Worm (Caenorhabditis elegans) whole organism, L1 larva: ENCODE results near the gene aly-1.

Source experiments
- C04F5.9 ChIP-seq: sonication (generic microtip); optimal IDR thresholded peaks from 2 replicates; lab custom pipeline; 2016; ENCODE audit warnings: missing genetic modification characterization, missing compliant biosample characterization
- C16A3.4 ChIP-seq: fragments of 150-350 bp; optimal IDR thresholded peaks from 2 replicates; lab custom pipeline; 2014; ENCODE audit warnings: missing biosample characterization, missing genetic modification characterization
- F16B12.6 ChIP-seq: fragments of 150-350 bp; optimal IDR thresholded peaks from 2 replicates; lab custom pipeline; 2014; ENCODE audit warnings: missing biosample characterization, missing genetic modification characterization
- Y116A8C.19 ChIP-seq: sonication (generic microtip); optimal IDR thresholded peaks from 2 replicates; lab custom pipeline; 2016; ENCODE audit warnings: missing compliant biosample characterization, missing genetic modification characterization, borderline replicate concordance
- aly-2 ChIP-seq: fragments of 150-350 bp; optimal IDR thresholded peaks from 2 replicates; lab custom pipeline; 2014; ENCODE audit warnings: missing biosample characterization, missing genetic modification characterization
- ama-1 ChIP-seq: fragments of 150-350 bp; optimal IDR thresholded peaks from 2 replicates; lab custom pipeline; 2014
- ceh-82 ChIP-seq, 3 experiments: fragments of 150-350 bp in 1 of 3; sonication (generic microtip) in 2 of 3; optimal IDR thresholded peaks; 2 replicates each; lab custom pipeline; 2014 to 2017; ENCODE audit warnings: missing biosample characterization in 3 of 3, missing genetic modification characterization in 3 of 3
- ceh-88 ChIP-seq: fragments of 200-800 bp; sonication (Bioruptor generic); IDR thresholded peaks from 2 replicates; pipeline ENCODE4 v1.3.6; 2022; ENCODE audit warnings: missing genetic modification characterization, missing compliant biosample characterization
- ceh-90 ChIP-seq: sonication (generic microtip); optimal IDR thresholded peaks from 2 replicates; lab custom pipeline; 2016; ENCODE audit warnings: missing genetic modification characterization, missing compliant biosample characterization
- ces-1 ChIP-seq: fragments of 150-350 bp; optimal IDR thresholded peaks from 2 replicates; lab custom pipeline; 2014; ENCODE audit warnings: missing biosample characterization, missing genetic modification reagents, missing genetic modification characterization
- efl-1 ChIP-seq, 4 experiments: fragments of 150-350 bp; optimal IDR thresholded peaks in 3 of 4; peaks in 1 of 4; 1 replicate in 1 of 4; 2 replicates in 3 of 4; lab custom pipeline; 2014; ENCODE audit warnings: missing biosample characterization in 2 of 4, missing genetic modification characterization in 2 of 4, missing genetic modification reagents in 2 of 4
- efl-3 ChIP-seq: fragments of 200-800 bp; sonication (Bioruptor generic); optimal IDR thresholded peaks from 2 replicates; lab custom pipeline; 2018; ENCODE audit warnings: mild to moderate bottlenecking, missing genetic modification characterization, missing compliant biosample characterization
- egl-13 ChIP-seq: sonication (generic microtip); optimal IDR thresholded peaks from 2 replicates; lab custom pipeline; 2016; ENCODE audit warnings: missing genotype, missing genetic modification reagents, missing genetic modification characterization, missing compliant biosample characterization
- egl-27 ChIP-seq, 2 experiments: fragments of 150-350 bp in 1 of 2; sonication (generic microtip); optimal IDR thresholded peaks; 3 replicates each; lab custom pipeline; 2017 to 2018; ENCODE audit warnings: missing biosample characterization in 2 of 2, missing genetic modification characterization in 2 of 2, missing genetic modification reagents in 2 of 2
- elt-2 ChIP-seq: sonication (generic microtip); optimal IDR thresholded peaks from 2 replicates; lab custom pipeline; 2016; ENCODE audit warnings: missing genetic modification characterization, mild to moderate bottlenecking, inconsistent platforms, missing compliant biosample characterization, missing genetic modification reagents
- fkh-4 ChIP-seq: sonication (generic microtip); optimal IDR thresholded peaks from 2 replicates; lab custom pipeline; 2016; ENCODE audit warnings: missing compliant biosample characterization, missing genetic modification characterization, borderline replicate concordance
- fkh-8 ChIP-seq: sonication (generic microtip); optimal IDR thresholded peaks from 2 replicates; lab custom pipeline; 2016; ENCODE audit warnings: mild to moderate bottlenecking, missing genetic modification characterization, missing compliant biosample characterization
- fos-1 ChIP-seq: fragments of 150-350 bp; optimal IDR thresholded peaks from 2 replicates; lab custom pipeline; 2014; ENCODE audit warnings: missing biosample characterization, missing genetic modification characterization
- hlh-4 ChIP-seq: sonication (generic microtip); optimal IDR thresholded peaks from 2 replicates; lab custom pipeline; 2016; ENCODE audit warnings: mild to moderate bottlenecking, missing genetic modification characterization, missing compliant biosample characterization
- irx-1 ChIP-seq: sonication (generic microtip); optimal IDR thresholded peaks from 2 replicates; lab custom pipeline; 2016; ENCODE audit warnings: missing genetic modification characterization, missing compliant biosample characterization
- jun-1 ChIP-seq: fragments of 150-350 bp; optimal IDR thresholded peaks from 2 replicates; lab custom pipeline; 2014; ENCODE audit warnings: missing biosample characterization, missing genetic modification reagents, missing genetic modification characterization
- lin-13 ChIP-seq: fragments of 150-350 bp; optimal IDR thresholded peaks from 2 replicates; lab custom pipeline; 2014; ENCODE audit warnings: missing biosample characterization, missing genetic modification reagents, missing genetic modification characterization
- lin-14 ChIP-seq: fragments of 200-800 bp; sonication (Bioruptor generic); optimal IDR thresholded peaks from 2 replicates; lab custom pipeline; 2018; ENCODE audit warnings: mild to moderate bottlenecking, missing genetic modification characterization, moderate library complexity, missing compliant biosample characterization
- lin-15B ChIP-seq: fragments of 150-350 bp; sonication (generic microtip); optimal IDR thresholded peaks from 3 replicates; lab custom pipeline; 2014; ENCODE audit warnings: missing biosample characterization, missing genetic modification characterization
- lir-3 ChIP-seq: sonication (generic microtip); optimal IDR thresholded peaks from 2 replicates; lab custom pipeline; 2016; ENCODE audit warnings: mild to moderate bottlenecking, missing genetic modification characterization, moderate library complexity, missing compliant biosample characterization; ENCODE audit not compliant: poor library complexity
- lsy-2 ChIP-seq, 2 experiments: fragments of 150-350 bp; optimal IDR thresholded peaks; 2 replicates each; lab custom pipeline; 2014; ENCODE audit warnings: missing biosample characterization in 2 of 2, missing genetic modification characterization in 2 of 2
- mab-9 ChIP-seq: fragments of 200-800 bp; sonication (Bioruptor generic); IDR thresholded peaks from 2 replicates; pipeline ENCODE4 v1.3.6; 2022; ENCODE audit warnings: missing genetic modification reagents, missing genetic modification characterization, missing compliant biosample characterization
- mep-1 ChIP-seq: fragments of 150-350 bp; optimal IDR thresholded peaks from 2 replicates; lab custom pipeline; 2014; ENCODE audit warnings: missing biosample characterization, missing genetic modification characterization
- nhr-11 ChIP-seq: fragments of 150-350 bp; optimal IDR thresholded peaks from 2 replicates; lab custom pipeline; 2014; ENCODE audit warnings: missing biosample characterization, missing genetic modification characterization
- nhr-12 ChIP-seq: sonication (generic microtip); optimal IDR thresholded peaks from 2 replicates; lab custom pipeline; 2017; ENCODE audit warnings: missing biosample characterization, missing genetic modification characterization
- nhr-28 ChIP-seq: fragments of 150-350 bp; optimal IDR thresholded peaks from 2 replicates; lab custom pipeline; 2014; ENCODE audit warnings: missing biosample characterization, missing genetic modification characterization
- nhr-47 ChIP-seq: sonication (generic microtip); optimal IDR thresholded peaks from 2 replicates; lab custom pipeline; 2016; ENCODE audit warnings: mild to moderate bottlenecking, missing genetic modification characterization, moderate library complexity, missing compliant biosample characterization
- nhr-71 ChIP-seq: sonication (generic microtip); optimal IDR thresholded peaks from 2 replicates; lab custom pipeline; 2016; ENCODE audit warnings: mild to moderate bottlenecking, missing genetic modification characterization, moderate library complexity, missing compliant biosample characterization
- nhr-77 ChIP-seq: fragments of 150-350 bp; optimal IDR thresholded peaks from 2 replicates; lab custom pipeline; 2014; ENCODE audit warnings: missing biosample characterization, missing genetic modification characterization
- pag-3 ChIP-seq: sonication (generic microtip); optimal IDR thresholded peaks from 2 replicates; lab custom pipeline; 2017; ENCODE audit warnings: missing genetic modification characterization, mild to moderate bottlenecking, missing compliant biosample characterization, antibody characterized with exemption, borderline replicate concordance; ENCODE audit not compliant: insufficient read depth
- pqm-1 ChIP-seq: sonication (generic microtip); optimal IDR thresholded peaks from 3 replicates; lab custom pipeline; 2017; ENCODE audit warnings: missing biosample characterization, missing genetic modification characterization
- rnt-1 ChIP-seq: sonication (generic microtip); optimal IDR thresholded peaks from 2 replicates; lab custom pipeline; 2016; ENCODE audit warnings: mild to moderate bottlenecking, missing genetic modification characterization, moderate library complexity, missing compliant biosample characterization
- skn-1 ChIP-seq: fragments of 150-350 bp; optimal IDR thresholded peaks from 2 replicates; lab custom pipeline; 2014; ENCODE audit warnings: missing biosample characterization, missing genetic modification characterization
- sox-4 ChIP-seq: sonication (generic microtip); optimal IDR thresholded peaks from 2 replicates; lab custom pipeline; 2016; ENCODE audit warnings: missing genetic modification characterization, missing compliant biosample characterization
- sptf-1 ChIP-seq: fragments of 150-350 bp; optimal IDR thresholded peaks from 2 replicates; lab custom pipeline; 2014; ENCODE audit warnings: missing biosample characterization, missing genetic modification characterization
- sup-37 ChIP-seq: fragments of 200-800 bp; sonication (Bioruptor generic); optimal IDR thresholded peaks from 2 replicates; lab custom pipeline; 2018; ENCODE audit warnings: mild to moderate bottlenecking, missing genetic modification characterization, missing compliant biosample characterization
- unc-30 ChIP-seq: sonication (generic microtip); optimal IDR thresholded peaks from 2 replicates; lab custom pipeline; 2017; ENCODE audit warnings: missing biosample characterization, missing genetic modification characterization
- unc-62 ChIP-seq: fragments of 150-350 bp; optimal IDR thresholded peaks from 2 replicates; lab custom pipeline; 2014; ENCODE audit warnings: missing biosample characterization, missing genetic modification reagents, missing genetic modification characterization
- unc-98 ChIP-seq: fragments of 200-800 bp; sonication (Bioruptor generic); IDR thresholded peaks from 2 replicates; pipeline ENCODE4 v1.3.6; 2022; ENCODE audit warnings: missing genetic modification characterization, missing compliant biosample characterization
- vab-15 ChIP-seq: sonication (generic microtip); optimal IDR thresholded peaks from 2 replicates; lab custom pipeline; 2017; ENCODE audit warnings: missing genotype, mild to moderate bottlenecking, missing genetic modification characterization, missing compliant biosample characterization
- xbp-1 ChIP-seq: sonication (generic microtip); optimal IDR thresholded peaks from 2 replicates; lab custom pipeline; 2016; ENCODE audit warnings: missing genetic modification characterization, missing compliant biosample characterization
- zip-4 ChIP-seq: fragments of 200-800 bp; sonication (Bioruptor generic); optimal IDR thresholded peaks from 2 replicates; lab custom pipeline; 2018; ENCODE audit warnings: mild to moderate bottlenecking, missing genetic modification characterization, moderate library complexity, missing compliant biosample characterization
- ztf-11 ChIP-seq, 2 experiments: sonication (generic microtip); optimal IDR thresholded peaks; 2 replicates each; lab custom pipeline; 2016 to 2017; ENCODE audit warnings: missing genetic modification characterization in 2 of 2, missing biosample characterization in 1 of 2, missing compliant biosample characterization in 1 of 2
- ztf-4 ChIP-seq: fragments of 150-350 bp; optimal IDR thresholded peaks from 2 replicates; lab custom pipeline; 2014; ENCODE audit warnings: missing biosample characterization, missing genetic modification characterization

Gene aly-1

DNA sequence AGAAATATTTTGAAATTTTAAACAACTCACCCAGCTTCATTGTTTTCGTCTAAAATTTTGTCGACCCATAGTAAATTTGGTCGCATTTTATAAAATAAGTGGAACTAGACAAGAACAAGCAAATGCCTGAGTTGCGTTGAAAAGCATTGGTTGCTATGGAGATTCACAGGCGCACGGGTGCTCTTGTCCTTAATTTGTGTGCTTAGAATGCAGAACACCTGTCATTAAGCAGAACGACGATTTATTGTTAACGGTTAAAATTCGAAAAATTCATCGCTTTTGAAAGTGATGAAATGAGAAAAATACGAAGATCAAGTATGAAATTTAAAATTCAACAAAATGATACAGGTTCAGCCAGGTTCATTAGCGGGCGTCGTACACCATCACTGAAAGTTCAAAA, 37.4 kb downstream of the aly-1 start, which contains the start of gene daf-10:
TSS of gene daf-10 (minus strand) at position 101 of the 400 bp plus-strand sequence.
- TF ChIP-seq unc-30 (tag; lab: Kevin White, UChicago) (no peak), efl-1 (optimal IDR thresholded peaks at IDR 0.05; lab: Kevin White, UChicago) (no peak), efl-1 (GFP tag; optimal IDR thresholded peaks at IDR 0.05 in 1 of 2; lab: Kevin White, UChicago) (peak in 1 of 2 experiments; percentile 43), fkh-8 (tag; lab: Kevin White, UChicago) (peak; percentile 2)
- TF ChIP-seq, all 84 proteins: peak for 2

DNA sequence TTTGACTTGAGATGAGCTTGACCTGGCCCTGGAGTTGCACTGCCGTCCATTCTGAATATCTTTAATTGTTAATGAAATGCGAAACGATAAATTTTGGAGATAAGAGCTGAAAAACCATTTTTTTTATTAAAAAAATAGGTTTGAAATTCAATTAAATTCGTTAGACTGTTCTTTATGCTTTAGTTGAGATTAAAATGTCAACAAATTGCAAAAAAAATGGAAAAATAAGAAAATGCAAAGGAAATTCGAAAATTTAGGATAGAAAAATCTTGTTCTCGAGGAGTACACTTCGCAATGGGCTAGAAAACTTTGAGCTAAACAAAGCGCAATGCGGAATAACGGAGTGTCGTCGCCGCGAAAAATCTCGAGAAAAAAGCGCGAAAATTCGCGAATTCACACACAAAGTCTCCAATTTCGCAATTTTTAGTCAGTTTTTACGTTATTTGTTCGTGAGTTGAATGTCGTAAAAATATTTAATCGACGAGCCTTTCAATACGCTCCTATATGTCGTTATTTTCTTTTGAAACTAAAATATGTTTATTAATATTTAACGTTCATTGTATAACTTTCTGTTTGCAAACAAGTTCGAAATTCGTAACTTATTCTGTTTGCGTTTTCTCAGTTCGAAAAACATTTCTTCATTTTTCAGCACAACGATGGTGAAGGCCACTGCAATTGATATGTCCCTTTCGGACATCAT, 38.2 kb downstream of the aly-1 start, which contains the start of the genes rpb-12 and aly-2:
TSS of gene rpb-12 (minus strand) at position 51 of the 700 bp plus-strand sequence.
TSS of gene aly-2 (plus strand) at position 650 of the 700 bp plus-strand sequence.
- TF ChIP-seq C04F5.9 (tag; lab: Kevin White, UChicago) (no peak), efl-3 (no peak), ceh-82 (tag; optimal IDR thresholded peaks at IDR 0.05; lab: Kevin White, UChicago) (peak in 2 of 3 experiments; percentile 17 to 71), vab-15 (tag; lab: Kevin White, UChicago) (no peak), rnt-1 (tag; lab: Kevin White, UChicago) (peak; percentile 78), sptf-1 (no peak), fkh-8 (tag; lab: Kevin White, UChicago) (peak; percentile 55), skn-1 (peak; percentile 59), ceh-90 (tag; lab: Kevin White, UChicago) (no peak), sup-37 (no peak), ceh-88 (GFP tag; lab: Robert Waterston, UW) (no peak), egl-27 (tag; optimal IDR thresholded peaks at IDR 0.05; lab: Kevin White, UChicago) (no peak), nhr-77 (tag; lab: Kevin White, UChicago) (peak; percentile 53), fkh-4 (tag; lab: Kevin White, UChicago) (no peak), fos-1 (tag; lab: Kevin White, UChicago) (no peak), unc-62 (GFP tag; lab: Kevin White, UChicago) (no peak), aly-2 (tag; lab: Kevin White, UChicago) (peak; percentile 59), hlh-4 (no peak), elt-2 (tag; lab: Kevin White, UChicago) (no peak), mep-1 (peak; percentile 68), lin-15B (tag; lab: Kevin White, UChicago) (peak; percentile 75), ztf-4 (no peak), irx-1 (tag; lab: Kevin White, UChicago) (no peak), sox-4 (no peak), egl-13 (tag; lab: Kevin White, UChicago) (no peak), jun-1 (peak; percentile 57), nhr-71 (peak; percentile 76), unc-30 (tag; lab: Kevin White, UChicago) (no peak), lsy-2 (tag; optimal IDR thresholded peaks at IDR 0.05; lab: Kevin White, UChicago) (peak; percentile 62 to 76), pag-3 (tag; lab: Kevin White, UChicago) (no peak), lin-14 (GFP tag; lab: Kevin White, UChicago) (peak; percentile 67), lin-13 (peak; percentile 30), xbp-1 (tag; lab: Kevin White, UChicago) (peak; percentile 51), nhr-28 (no peak), F16B12.6 (tag; lab: Kevin White, UChicago) (peak; percentile 39), ces-1 (GFP tag; lab: Kevin White, UChicago) (no peak), nhr-47 (tag; lab: Kevin White, UChicago) (no peak), ztf-11 (tag; optimal IDR thresholded peaks at IDR 0.05; lab: Kevin White, UChicago) (no peak), unc-98 (GFP tag; lab: Robert Waterston, UW) (no peak), ama-1 (lab: Kevin White, UChicago) (no peak), pqm-1 (tag; lab: Kevin White, UChicago) (no peak), C16A3.4 (no peak), nhr-12 (no peak), nhr-11 (tag; lab: Kevin White, UChicago) (no peak), lir-3 (tag; lab: Kevin White, UChicago) (no peak), Y116A8C.19 (tag; lab: Kevin White, UChicago) (no peak), zip-4 (GFP tag; lab: Kevin White, UChicago) (peak; percentile 8), mab-9 (GFP tag; lab: Robert Waterston, UW) (no peak)
